Worm (Caenorhabditis elegans): ENCODE data around the gene C38C3.6.

The C38C3.6 gene

DNA sequence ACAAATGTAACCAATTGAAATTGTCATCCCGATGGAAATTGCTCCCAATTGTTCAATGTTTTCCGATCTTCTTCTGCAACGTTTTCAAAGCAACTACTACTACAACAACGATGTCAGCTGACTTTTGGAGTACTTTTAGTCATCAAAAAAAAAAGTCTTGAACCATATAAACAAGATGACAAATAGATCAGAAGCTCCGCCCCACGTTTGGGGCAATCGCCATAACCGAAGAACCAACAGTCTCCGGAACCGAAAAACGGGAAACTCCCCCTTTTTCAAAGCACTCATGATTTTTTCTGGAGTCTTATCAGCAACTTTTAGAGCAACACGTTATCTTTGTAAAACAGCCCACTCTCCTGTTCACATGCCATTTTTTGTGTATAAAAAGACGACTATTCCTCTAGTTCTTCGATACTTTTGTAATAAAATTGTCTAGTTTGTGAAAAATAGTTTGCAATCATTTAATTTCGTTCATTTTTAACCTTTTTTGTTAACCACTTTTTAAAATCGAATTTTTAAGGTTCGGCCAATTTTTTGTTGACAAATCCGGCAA lies 32.0 kb downstream of the C38C3.6 start:
- TF ChIP-seq ceh-88 (GFP tag; IDR thresholded peaks at IDR 0.05): no peak
- no peak for TF ChIP-seq sup-37 (GFP tag; optimal IDR thresholded peaks at IDR 0.05)
- TF ChIP-seq ztf-4 (tag; optimal IDR thresholded peaks at IDR 0.05): no peak
- TF ChIP-seq ceh-63 (GFP tag; optimal IDR thresholded peaks at IDR 0.05): no peak
- no peak for TF ChIP-seq nhr-85 (tag)
- TF ChIP-seq skn-1 (tag; optimal IDR thresholded peaks at IDR 0.05): no peak
- TF ChIP-seq Y116A8C.19 (tag; optimal IDR thresholded peaks at IDR 0.05; ENCODE audit: borderline replicate concordance): no peak
- TF ChIP-seq zip-4 (GFP tag; optimal IDR thresholded peaks at IDR 0.05): no peak
- TF ChIP-seq ceh-90 (tag; optimal IDR thresholded peaks at IDR 0.05): no peak
- no peak for TF ChIP-seq hlh-17 (GFP tag; optimal IDR thresholded peaks at IDR 0.05; ENCODE audit: borderline replicate concordance)
- no peak for TF ChIP-seq lin-39 (tag; optimal IDR thresholded peaks at IDR 0.05)
- no peak for TF ChIP-seq unc-98 (GFP tag; IDR thresholded peaks at IDR 0.05)
- no peak for TF ChIP-seq ceh-82 (tag; optimal IDR thresholded peaks at IDR 0.05)
- TF ChIP-seq mep-1 (tag; optimal IDR thresholded peaks at IDR 0.05): no peak
- TF ChIP-seq lsy-2 (tag; optimal IDR thresholded peaks at IDR 0.05): no peak
- TF ChIP-seq pag-3 (tag; optimal IDR thresholded peaks at IDR 0.05; ENCODE audit: borderline replicate concordance, insufficient read depth): no peak
- no peak for TF ChIP-seq nhr-84 (tag; optimal IDR thresholded peaks at IDR 0.05)
- TF ChIP-seq lin-13 (GFP tag; optimal IDR thresholded peaks at IDR 0.05): no peak
- no peak for TF ChIP-seq nhr-28 (tag; optimal IDR thresholded peaks at IDR 0.05)
- TF ChIP-seq nhr-19 (GFP tag; conservative IDR thresholded peaks at IDR 0.05): no peak
- no peak for TF ChIP-seq ets-5 (GFP tag; IDR thresholded peaks at IDR 0.05)
- no peak for TF ChIP-seq vab-15 (tag; optimal IDR thresholded peaks at IDR 0.05)
- no peak for TF ChIP-seq dpl-1 (GFP tag; optimal IDR thresholded peaks at IDR 0.05)
- TF ChIP-seq fos-1 (tag; optimal IDR thresholded peaks at IDR 0.05): no peak
- TF ChIP-seq C34B4.2 (tag; optimal IDR thresholded peaks at IDR 0.05): no peak
- TF ChIP-seq elt-2 (tag; optimal IDR thresholded peaks at IDR 0.05): peak; percentile 79
- TF ChIP-seq jun-1 (tag; optimal IDR thresholded peaks at IDR 0.05): peak; percentile 44
- no peak for TF ChIP-seq rnt-1 (tag; optimal IDR thresholded peaks at IDR 0.05)
- TF ChIP-seq lin-35 (GFP tag; optimal IDR thresholded peaks at IDR 0.05): peak in 1 of 2 experiments; percentile 12
- TF ChIP-seq nhr-237 (tag; optimal IDR thresholded peaks at IDR 0.05): no peak
- TF ChIP-seq nhr-20 (tag; optimal IDR thresholded peaks at IDR 0.05): peak; percentile 18
- no peak for TF ChIP-seq C04F5.9 (tag; optimal IDR thresholded peaks at IDR 0.05)
- TF ChIP-seq efl-1 (optimal IDR thresholded peaks at IDR 0.05): no peak
- peak in 1 of 2 experiments; percentile 91 for TF ChIP-seq efl-1 (GFP tag; optimal IDR thresholded peaks at IDR 0.05 in 1 of 2)
- no peak for TF ChIP-seq pax-3 (tag; optimal IDR thresholded peaks at IDR 0.05)

DNA sequence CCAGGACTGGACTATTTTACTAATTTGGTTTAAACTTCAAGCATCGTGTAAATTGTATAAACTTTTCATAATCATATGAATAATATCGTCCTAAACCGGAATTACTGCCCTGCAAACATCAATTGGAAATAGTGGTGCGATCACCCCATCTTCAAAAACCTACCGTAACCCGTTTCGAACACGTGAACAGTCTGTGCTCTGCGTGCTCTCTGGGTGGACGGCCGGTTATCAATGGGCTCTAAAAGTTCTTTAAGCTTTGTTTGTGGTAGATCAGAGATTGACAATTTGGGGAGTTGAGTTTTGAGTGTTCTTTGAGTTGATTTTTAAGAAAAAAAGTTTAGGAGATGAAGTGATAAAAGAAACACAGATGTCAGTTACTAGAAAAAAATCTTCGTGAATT lies 34.8 kb downstream of the C38C3.6 start:
- TF ChIP-seq unc-86 (tag; optimal IDR thresholded peaks at IDR 0.05) (no peak), efl-1 (optimal IDR thresholded peaks at IDR 0.05) (no peak), efl-1 (GFP tag; optimal IDR thresholded peaks at IDR 0.05 in 1 of 2) (peak in 1 of 2 experiments; percentile 81), lin-35 (GFP tag; optimal IDR thresholded peaks at IDR 0.05) (peak in 1 of 2 experiments; percentile 16), lsy-2 (tag; optimal IDR thresholded peaks at IDR 0.05) (peak in 1 of 2 experiments; percentile 54), ces-1 (GFP tag; optimal IDR thresholded peaks at IDR 0.05) (no peak)

DNA sequence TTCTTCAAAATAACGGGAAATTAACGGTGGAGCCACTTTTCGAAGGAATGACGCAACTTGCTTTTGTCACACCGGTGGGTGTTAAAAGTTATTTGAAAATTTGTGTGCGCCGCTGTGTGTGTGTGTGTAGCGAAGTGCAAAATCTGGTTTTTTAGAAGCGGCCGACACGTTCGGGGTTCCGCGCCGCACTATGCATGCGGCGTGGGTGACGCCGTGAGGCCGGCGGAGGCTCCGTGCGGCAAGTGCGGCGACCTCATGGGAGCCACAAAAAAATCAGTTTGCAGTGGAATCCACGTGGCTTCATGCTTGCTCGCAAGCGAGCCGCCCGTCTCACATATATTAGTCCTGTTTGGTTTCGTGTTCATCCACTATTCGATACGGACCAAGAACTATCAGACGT lies 36.1 kb downstream of the C38C3.6 start:
- TF ChIP-seq lir-3 (tag; optimal IDR thresholded peaks at IDR 0.05; ENCODE audit: poor library complexity) (no peak), lin-15B (tag; optimal IDR thresholded peaks at IDR 0.05) (no peak), hlh-17 (GFP tag; optimal IDR thresholded peaks at IDR 0.05; ENCODE audit: borderline replicate concordance) (no peak), snpc-4 (tag; optimal IDR thresholded peaks at IDR 0.05) (peak; percentile 55)

All from whole organism, L1 larva.